Fruit fly (Drosophila melanogaster) Kc167 (cell line): ENCODE data around the gene r.

Source experiments
- Myc ChIP-seq: fragments of >200 bp; optimal IDR thresholded peaks from 2 replicates; lab custom pipeline; 2017; ENCODE audit warnings: missing external identifiers
- h ChIP-seq: fragments of >200 bp; optimal IDR thresholded peaks from 3 replicates; lab custom pipeline; 2018; ENCODE audit warnings: missing external identifiers
- psq ChIP-seq: fragments of >200 bp; optimal IDR thresholded peaks from 2 replicates; lab custom pipeline; 2017; ENCODE audit warnings: missing external identifiers
- ttk ChIP-seq: sonication (Bioruptor generic); optimal IDR thresholded peaks from 2 replicates; lab custom pipeline; 2017; ENCODE audit warnings: missing external identifiers

DNA sequence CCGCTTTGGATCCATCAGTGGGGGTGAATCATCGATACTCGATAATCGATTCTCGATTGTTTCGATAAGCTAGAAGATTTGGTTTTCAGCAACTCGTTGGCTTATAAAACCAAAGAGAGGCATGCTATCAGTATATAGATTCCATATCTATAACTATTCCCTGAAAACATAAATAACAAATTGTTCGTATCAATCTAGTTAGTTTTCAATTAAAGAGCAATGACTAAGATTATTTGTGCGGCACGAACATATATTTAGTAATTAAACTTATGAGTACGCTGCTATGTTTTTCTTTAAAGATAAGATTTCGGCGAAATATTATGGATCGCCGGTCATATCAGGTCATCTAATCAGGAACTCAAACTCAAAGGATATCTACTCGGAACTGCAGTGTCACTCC lies 19.4 kb downstream of the r start:
- TF ChIP-seq ttk (lab: Kevin White, UChicago), result no peak
- TF ChIP-seq h (lab: Kevin White, UChicago), result no peak
- no peak for TF ChIP-seq Myc (lab: Kevin White, UChicago)
- no peak for TF ChIP-seq psq (lab: Kevin White, UChicago)
